Fruit fly (Drosophila melanogaster) whole organism, prepupa: ENCODE results near the gene Rpn12.

Source experiments
- CG4318 ChIP-seq: fragments of 200-800 bp; sonication (Bioruptor generic); optimal IDR thresholded peaks from 3 replicates; lab custom pipeline; 2017; ENCODE audit warnings: missing biosample characterization, mild to moderate bottlenecking, missing genetic modification characterization
- CG7368 ChIP-seq: fragments of 200-800 bp; sonication (Bioruptor generic); optimal IDR thresholded peaks from 3 replicates; lab custom pipeline; 2016; ENCODE audit warnings: missing biosample characterization, missing genetic modification characterization
- Eip78C ChIP-seq: fragments of 200-800 bp; sonication (Bioruptor generic); peaks from one replicate; lab custom pipeline; 2016; ENCODE audit warnings: missing biosample characterization, missing genetic modification characterization
- Sox102F ChIP-seq: fragments of 200-800 bp; sonication (Bioruptor generic); optimal IDR thresholded peaks from 2 replicates; lab custom pipeline; 2016; ENCODE audit warnings: missing biosample characterization, mild to moderate bottlenecking, missing genetic modification characterization
- Sox15 ChIP-seq: fragments of 200-800 bp; sonication (Bioruptor generic); optimal IDR thresholded peaks from 3 replicates; lab custom pipeline; 2016; ENCODE audit warnings: missing biosample characterization, missing genetic modification characterization
- achi ChIP-seq: fragments of 200-800 bp; sonication (Bioruptor generic); optimal IDR thresholded peaks from 3 replicates; lab custom pipeline; 2016; ENCODE audit warnings: missing biosample characterization, missing genetic modification characterization
- net ChIP-seq: fragments of 200-800 bp; sonication (Bioruptor generic); optimal IDR thresholded peaks from 3 replicates; lab custom pipeline; 2016; ENCODE audit warnings: missing biosample characterization, missing genetic modification characterization
- ss ChIP-seq, 2 experiments: fragments of 200-800 bp; sonication (Bioruptor generic); optimal IDR thresholded peaks; 2 replicates in 1 of 2; 3 replicates in 1 of 2; lab custom pipeline; 2017 to 2018; ENCODE audit warnings: mild to moderate bottlenecking in 2 of 2, missing biosample characterization in 2 of 2, missing genetic modification characterization in 2 of 2, moderate library complexity in 1 of 2

DNA sequence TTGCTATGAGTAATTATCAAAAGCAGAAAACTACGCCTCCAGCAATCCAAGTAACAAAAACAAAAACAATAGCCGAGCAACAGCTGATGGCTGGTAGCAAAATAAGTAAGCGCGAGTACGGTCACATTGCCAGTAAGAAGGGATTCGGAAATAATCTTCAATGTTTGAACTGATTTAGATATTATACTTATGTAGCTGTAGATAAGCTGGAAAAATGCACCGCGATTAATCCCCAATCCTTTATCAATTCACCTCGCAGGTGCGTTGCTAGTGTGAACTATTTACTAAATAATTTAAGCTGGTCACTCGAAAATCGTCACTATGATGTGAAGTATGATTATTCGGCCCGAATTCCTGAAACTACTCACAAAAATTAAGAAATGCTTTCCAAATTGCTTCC, 4.2 kb downstream of the Rpn12 start, which contains the start of the genes Syx8 and CG32163:
- TF ChIP-seq Eip78C (no peak), CG4318 (GFP tag; lab: Kevin White, UChicago) (no peak), Sox15 (no peak), Sox102F (no peak), net (GFP tag; lab: Kevin White, UChicago) (no peak), ss (GFP tag; optimal IDR thresholded peaks at IDR 0.05; lab: Kevin White, UChicago) (no peak), achi (GFP tag; lab: Kevin White, UChicago) (no peak), CG7368 (GFP tag; lab: Kevin White, UChicago) (no peak)
